Worm (Caenorhabditis elegans) whole organism, mixed stage, embryonic: Measurements from ENCODE around the gene Y17D7C.6.

Source experiments
- blmp-1 ChIP-seq: fragments of 150-350 bp; optimal IDR thresholded peaks from 2 replicates; lab custom pipeline; 2014; ENCODE audit warnings: missing biosample characterization, missing genetic modification characterization
- lin-13 ChIP-seq: fragments of 150-350 bp; optimal IDR thresholded peaks from 2 replicates; lab custom pipeline; 2014; ENCODE audit warnings: missing biosample characterization, missing genetic modification characterization
- mab-5 ChIP-seq: fragments of 150-350 bp; optimal IDR thresholded peaks from 2 replicates; lab custom pipeline; 2014; ENCODE audit warnings: missing biosample characterization, missing genetic modification characterization
- mep-1 ChIP-seq: fragments of 150-350 bp; optimal IDR thresholded peaks from 2 replicates; lab custom pipeline; 2017; ENCODE audit warnings: missing biosample characterization, missing genetic modification reagents, missing genetic modification characterization, inconsistent platforms
- nhr-12 ChIP-seq: fragments of 150-350 bp; optimal IDR thresholded peaks from 2 replicates; lab custom pipeline; 2014; ENCODE audit warnings: missing biosample characterization, missing genetic modification characterization
- nhr-237 ChIP-seq: fragments of 150-350 bp; optimal IDR thresholded peaks from 2 replicates; lab custom pipeline; 2014; ENCODE audit warnings: missing biosample characterization, missing genetic modification characterization
- sem-2 ChIP-seq: fragments of 200-800 bp; sonication (Bioruptor generic); optimal IDR thresholded peaks from 2 replicates; lab custom pipeline; 2018; ENCODE audit warnings: mild to moderate bottlenecking, missing genetic modification characterization, missing compliant biosample characterization
- snpc-4 ChIP-seq: fragments of 150-350 bp; optimal IDR thresholded peaks from 2 replicates; lab custom pipeline; 2014; ENCODE audit warnings: missing biosample characterization, missing genetic modification characterization
- unc-39 ChIP-seq: fragments of 150-350 bp; optimal IDR thresholded peaks from 2 replicates; lab custom pipeline; 2014; ENCODE audit warnings: missing biosample characterization, missing genetic modification characterization
- unc-62 ChIP-seq: fragments of 150-350 bp; optimal IDR thresholded peaks from 2 replicates; lab custom pipeline; 2014; ENCODE audit warnings: missing biosample characterization, missing genetic modification reagents, missing genetic modification characterization

DNA sequence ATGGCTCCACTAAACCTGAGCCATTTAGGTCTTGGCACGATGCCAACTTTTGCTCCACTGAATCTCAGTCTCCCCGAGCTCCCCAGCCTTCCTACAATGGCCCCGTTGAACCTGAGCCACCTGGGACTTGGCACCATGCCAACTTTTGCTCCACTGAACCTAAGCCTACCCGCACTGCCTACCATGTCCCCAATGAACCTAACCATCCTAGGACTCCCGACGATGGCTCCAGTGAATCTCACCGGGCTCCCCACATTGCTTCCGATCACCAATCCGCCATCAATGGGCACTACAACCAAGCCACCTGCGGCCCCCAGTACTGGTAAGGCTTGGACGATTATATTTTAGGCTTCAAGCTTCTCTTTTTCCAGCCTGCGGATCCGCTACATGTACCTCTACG, 37.8 kb upstream of the Y17D7C.6 start:
- no peak for TF ChIP-seq blmp-1 (tag; lab: Kevin White, UChicago)
- TF ChIP-seq nhr-237 = no peak
- TF ChIP-seq nhr-12 (tag; lab: Kevin White, UChicago) = no peak
- TF ChIP-seq lin-13 (tag; lab: Kevin White, UChicago) = no peak
- no peak for TF ChIP-seq mep-1 (tag; lab: Kevin White, UChicago)
- TF ChIP-seq unc-39 (tag; lab: Kevin White, UChicago) = no peak
- no peak for TF ChIP-seq sem-2 (GFP tag; lab: Kevin White, UChicago)
- no peak for TF ChIP-seq mab-5 (tag; lab: Kevin White, UChicago)
- no peak for TF ChIP-seq unc-62 (GFP tag; lab: Kevin White, UChicago)
- no peak for TF ChIP-seq snpc-4
